Fruit fly (Drosophila melanogaster) whole organism: Measurements from ENCODE around the gene Tak1.

ENCODE experiments used
- CG8478 ChIP-seq: fragments of >200 bp; optimal IDR thresholded peaks from 2 replicates; lab custom pipeline; 2018; ENCODE audit warnings: inconsistent platforms
- Dll ChIP-seq: fragments of >200 bp; optimal IDR thresholded peaks from 2 replicates; lab custom pipeline; 2017
- EcR ChIP-seq, 2 experiments: fragments of >200 bp; optimal IDR thresholded peaks; 2 replicates each; lab custom pipeline; 2017; ENCODE audit warnings: missing biosample characterization in 2 of 2, missing genetic modification characterization in 2 of 2, missing genetic modification reagents in 2 of 2
- pan ChIP-seq: fragments of >200 bp; optimal IDR thresholded peaks from 2 replicates; lab custom pipeline; 2017
- psq ChIP-seq: fragments of >200 bp; optimal IDR thresholded peaks from 2 replicates; lab custom pipeline; 2017
- usp ChIP-seq: fragments of >200 bp; optimal IDR thresholded peaks from 2 replicates; lab custom pipeline; 2017; ENCODE audit warnings: missing biosample characterization, missing genetic modification characterization, mixed read lengths

The Tak1 gene

dm6 chrX:20468192-20468591, 56.5 kb downstream of the Tak1 start:
- TF ChIP-seq usp (no peak), CG8478 (lab: Kevin White, UChicago) (no peak), EcR (GFP tag; optimal IDR thresholded peaks at IDR 0.05; lab: Kevin White, UChicago) (no peak), pan (lab: Kevin White, UChicago) (no peak), Dll (lab: Kevin White, UChicago) (no peak), psq (lab: Kevin White, UChicago) (no peak)

- TF ChIP-seq CG8478 (lab: Kevin White, UChicago), result no peak
- TF ChIP-seq usp, result no peak
- TF ChIP-seq EcR (GFP tag; optimal IDR thresholded peaks at IDR 0.05; lab: Kevin White, UChicago), result no peak
- TF ChIP-seq Dll (lab: Kevin White, UChicago), result no peak
- no peak for TF ChIP-seq pan (lab: Kevin White, UChicago)
- no peak for TF ChIP-seq psq (lab: Kevin White, UChicago)
These were observed 57.6 kb downstream of the Tak1 start, which contains the start of gene GstT3 for dm6 chrX:20467155-20467554. Gene GstT3 (plus strand): TSS chrX:20467455.

- no peak for TF ChIP-seq Dll (lab: Kevin White, UChicago)
- no peak for TF ChIP-seq usp
- no peak for TF ChIP-seq psq (lab: Kevin White, UChicago)
- TF ChIP-seq pan (lab: Kevin White, UChicago), result no peak
- TF ChIP-seq CG8478 (lab: Kevin White, UChicago), result no peak
- TF ChIP-seq EcR (GFP tag; optimal IDR thresholded peaks at IDR 0.05; lab: Kevin White, UChicago), result no peak
These were observed 58.3 kb downstream of the Tak1 start for dm6 chrX:20466382-20466928.
